Fruit fly (Drosophila melanogaster): Measurements from ENCODE around the gene CG42467.

dm6 chr2L:3717673-3718235 is 16.7 kb downstream of the CG42467 start, which contains the start of the genes lectin-24A and Shaw:
- TF ChIP-seq ttk (optimal IDR thresholded peaks at IDR 0.05) = no peak
- TF ChIP-seq insv (optimal IDR thresholded peaks at IDR 0.05) = no peak
- TF ChIP-seq psq (optimal IDR thresholded peaks at IDR 0.05) = no peak

Data from Kc167 (cell line).